Worm (Caenorhabditis elegans): ENCODE measurements around the gene tag-321.

DNA sequence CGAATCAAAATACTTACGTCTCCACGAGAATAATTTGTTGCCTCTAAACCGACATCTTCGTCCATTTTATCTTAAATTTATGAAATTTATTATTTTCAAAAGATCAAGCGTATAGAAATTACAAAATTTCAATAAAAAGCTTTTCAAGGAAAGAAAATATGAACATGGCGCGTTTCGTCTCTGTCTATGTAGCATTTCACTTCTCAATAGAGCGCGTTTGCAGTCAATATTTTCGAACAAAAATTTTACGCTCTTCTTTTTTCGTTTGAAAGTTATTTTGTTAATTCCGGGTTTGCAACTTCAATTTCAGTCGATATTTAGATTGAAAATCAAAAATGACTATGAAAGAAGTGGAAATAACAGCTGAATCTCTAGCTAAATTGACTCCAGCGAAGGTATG is 9.4 kb downstream of the tag-321 start, which contains the start of the genes hcf-1 and swd-2.2:
- TF ChIP-seq Y75B8A.6 (GFP tag; IDR thresholded peaks at IDR 0.05) (no peak), skn-1 (tag; optimal IDR thresholded peaks at IDR 0.05) (no peak), nhr-25 (tag; optimal IDR thresholded peaks at IDR 0.05; ENCODE audit: borderline replicate concordance, insufficient read depth) (no peak), egl-27 (tag; optimal IDR thresholded peaks at IDR 0.05) (no peak), cey-2 (tag; optimal IDR thresholded peaks at IDR 0.05; ENCODE audit: borderline replicate concordance, insufficient read depth) (no peak), madf-9 (GFP tag; conservative IDR thresholded peaks at IDR 0.05) (no peak), ztf-11 (tag; optimal IDR thresholded peaks at IDR 0.05) (no peak), unc-39 (tag; optimal IDR thresholded peaks at IDR 0.05) (no peak)
